Worm (Caenorhabditis elegans) whole organism, L4 larva: ENCODE results near the gene Y39A3B.1.

Experiments
- ama-1 ChIP-seq: fragments of 150-350 bp; optimal IDR thresholded peaks from 2 replicates; lab custom pipeline; 2014; ENCODE audit warnings: inconsistent platforms, mixed read lengths
- mdl-1 ChIP-seq, 2 experiments: fragments of 150-350 bp in 1 of 2; sonication (generic microtip) in 1 of 2; optimal IDR thresholded peaks; 2 replicates each; lab custom pipeline; 2014 to 2017; ENCODE audit warnings: missing biosample characterization in 2 of 2, missing genetic modification characterization in 2 of 2
- snpc-4 ChIP-seq: fragments of 150-350 bp; optimal IDR thresholded peaks from 2 replicates; lab custom pipeline; 2014; ENCODE audit warnings: missing biosample characterization, missing genetic modification characterization

- no peak for TF ChIP-seq ama-1 (lab: Kevin White, UChicago)
- TF ChIP-seq mdl-1 (tag; optimal IDR thresholded peaks at IDR 0.05; lab: Kevin White, UChicago), result no peak
- no peak for TF ChIP-seq snpc-4 (tag; lab: Kevin White, UChicago)
Measured at ce11 chrIII:1961895-1962506, 43.8 kb upstream of the Y39A3B.1 start, which contains the start of gene mboa-6.
